Worm (Caenorhabditis elegans): ENCODE measurements around the gene F02D8.1.

DNA sequence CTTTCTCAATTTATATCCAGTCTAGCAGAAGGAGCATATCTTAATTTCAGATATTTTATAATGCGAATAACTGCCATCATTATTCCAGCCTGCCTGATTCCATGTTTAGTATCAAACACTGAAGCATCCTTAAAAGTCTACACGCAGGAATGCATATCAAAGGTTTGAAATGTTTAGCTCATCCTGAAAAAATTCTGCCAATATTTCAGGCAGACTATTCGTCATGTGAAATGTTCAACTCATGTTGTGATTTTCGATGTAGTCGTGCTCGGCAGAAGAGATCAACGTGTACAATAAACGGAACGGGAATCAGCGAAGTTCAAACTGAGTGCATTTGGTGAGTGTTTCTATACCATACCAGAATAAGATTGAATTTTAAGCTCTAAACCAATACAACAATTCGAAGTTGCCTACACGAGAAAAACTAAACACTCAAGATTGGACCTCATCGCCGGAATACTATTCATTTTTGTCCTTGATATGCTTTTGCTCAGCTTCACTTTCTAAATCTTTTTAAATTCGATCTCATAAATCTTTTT, 21.1 kb upstream of the F02D8.1 start, which contains the start of gene T01C3.11:
- TF ChIP-seq ama-1 (optimal IDR thresholded peaks at IDR 0.05) (no peak), scrt-1 (GFP tag; IDR thresholded peaks at IDR 0.05) (no peak), hmbx-1 (tag; optimal IDR thresholded peaks at IDR 0.05) (no peak), tra-4 (tag; optimal IDR thresholded peaks at IDR 0.05) (no peak), F13C5.2 (tag; optimal IDR thresholded peaks at IDR 0.05) (no peak), hnd-1 (tag; optimal IDR thresholded peaks at IDR 0.05) (no peak)
